Fruit fly (Drosophila melanogaster) whole organism: ENCODE results near the gene CG5273.

Source experiments
- CG8478 ChIP-seq: fragments of >200 bp; optimal IDR thresholded peaks from 2 replicates; lab custom pipeline; 2018; ENCODE audit warnings: inconsistent platforms
- Dll ChIP-seq: fragments of >200 bp; optimal IDR thresholded peaks from 2 replicates; lab custom pipeline; 2017
- EcR ChIP-seq, 2 experiments: fragments of >200 bp; optimal IDR thresholded peaks; 2 replicates each; lab custom pipeline; 2017; ENCODE audit warnings: missing biosample characterization in 2 of 2, missing genetic modification characterization in 2 of 2, missing genetic modification reagents in 2 of 2
- pan ChIP-seq: fragments of >200 bp; optimal IDR thresholded peaks from 2 replicates; lab custom pipeline; 2017
- psq ChIP-seq: fragments of >200 bp; optimal IDR thresholded peaks from 2 replicates; lab custom pipeline; 2017
- usp ChIP-seq: fragments of >200 bp; optimal IDR thresholded peaks from 2 replicates; lab custom pipeline; 2017; ENCODE audit warnings: missing biosample characterization, missing genetic modification characterization, mixed read lengths

DNA sequence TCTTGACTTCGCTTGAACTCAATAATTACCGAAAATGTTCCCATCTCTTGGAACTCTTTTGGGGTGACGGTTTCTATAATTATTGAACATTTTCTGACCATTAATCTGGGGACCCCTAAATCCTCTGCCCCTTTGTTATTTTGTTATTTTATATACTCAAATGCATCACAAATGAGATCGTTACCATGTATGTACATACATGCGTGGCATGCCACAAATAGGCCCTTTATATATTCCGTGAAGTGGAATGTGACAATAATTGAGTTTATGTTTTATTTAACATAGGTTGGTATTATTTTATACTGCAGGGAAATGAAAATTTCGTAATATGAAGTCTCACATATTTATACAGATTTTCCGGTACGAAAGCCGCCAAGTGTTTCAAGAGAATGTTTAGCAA lies 41.5 kb upstream of the CG5273 start:
- TF ChIP-seq psq (lab: Kevin White, UChicago) (no peak), usp (GFP tag; lab: Kevin White, UChicago) (no peak), CG8478 (no peak), pan (no peak), EcR (GFP tag; optimal IDR thresholded peaks at IDR 0.05; lab: Kevin White, UChicago) (no peak), Dll (lab: Kevin White, UChicago) (no peak)
